Fruit fly (Drosophila melanogaster) whole organism, embryonic: ENCODE measurements around the gene Ada2a.
A peak's percentile ranks its signal among the peaks of the same experiment; 100 is the strongest.

ENCODE experiments used
- Atf6 ChIP-seq: fragments of 200-800 bp; sonication (Bioruptor generic); IDR thresholded peaks from 2 replicates; pipeline ENCODE4 v1.3.6; 2022; ENCODE audit warnings: missing biosample characterization, missing genetic modification characterization
- Awh ChIP-seq: fragments of 200-800 bp; sonication (Bioruptor generic); IDR thresholded peaks from 2 replicates; pipeline ENCODE4, ENCODE4 v1.3.6; 2022; ENCODE audit warnings: missing biosample characterization, missing genetic modification characterization
- CG10654 ChIP-seq: fragments of 200-800 bp; sonication (Bioruptor generic); optimal IDR thresholded peaks from 2 replicates; lab custom pipeline; 2016; ENCODE audit warnings: missing biosample characterization, missing genetic modification characterization
- CG10979 ChIP-seq: fragments of 200-800 bp; sonication (Bioruptor generic); optimal IDR thresholded peaks from 2 replicates; lab custom pipeline; 2018; ENCODE audit warnings: missing biosample characterization, mild to moderate bottlenecking, missing genetic modification characterization, moderate library complexity
- CG11560 ChIP-seq: fragments of 200-800 bp; sonication (Bioruptor generic); IDR thresholded peaks from 3 replicates; pipeline ENCODE4 v1.3.6; 2022; ENCODE audit warnings: missing biosample characterization, missing genetic modification characterization
- CG11696 ChIP-seq: fragments of 200-800 bp; sonication (Bioruptor generic); IDR thresholded peaks from 2 replicates; pipeline ENCODE4 v1.3.6; 2022; ENCODE audit warnings: missing biosample characterization, missing genetic modification characterization
- CG12769 ChIP-seq: fragments of 200-800 bp; sonication (Bioruptor generic); optimal IDR thresholded peaks from 2 replicates; lab custom pipeline; 2019; ENCODE audit warnings: missing biosample characterization, mild to moderate bottlenecking, missing genetic modification characterization, moderate library complexity
- CG17186 ChIP-seq: fragments of 200-800 bp; sonication (Bioruptor generic); optimal IDR thresholded peaks from 3 replicates; lab custom pipeline; 2017; ENCODE audit warnings: missing biosample characterization, missing genetic modification reagents, missing genetic modification characterization
- CG17361 ChIP-seq: fragments of 200-800 bp; sonication (Bioruptor generic); IDR thresholded peaks from 3 replicates; pipeline ENCODE4 v1.3.6; 2022; ENCODE audit warnings: missing biosample characterization, missing genetic modification characterization
- CG17385 ChIP-seq: fragments of 200-800 bp; sonication (Bioruptor generic); optimal IDR thresholded peaks from 3 replicates; lab custom pipeline; 2018; ENCODE audit warnings: missing biosample characterization, mild to moderate bottlenecking, missing genetic modification characterization
- CG18011 ChIP-seq: fragments of 200-800 bp; sonication (Bioruptor generic); optimal IDR thresholded peaks from 2 replicates; lab custom pipeline; 2017; ENCODE audit warnings: missing biosample characterization, missing genetic modification characterization, mild to moderate bottlenecking, moderate library complexity, missing genotype
- CG2120 ChIP-seq: fragments of 200-800 bp; sonication (Bioruptor generic); optimal IDR thresholded peaks from 3 replicates; lab custom pipeline; 2016; ENCODE audit warnings: missing biosample characterization, missing genetic modification characterization
- CG2712 ChIP-seq: fragments of 200-800 bp; optimal IDR thresholded peaks from 3 replicates; lab custom pipeline; 2019; ENCODE audit warnings: missing biosample characterization, mild to moderate bottlenecking, missing genetic modification characterization, moderate library complexity
- CG2875 ChIP-seq: fragments of 200-800 bp; sonication (Bioruptor generic); optimal IDR thresholded peaks from 2 replicates; lab custom pipeline; 2017; ENCODE audit warnings: missing biosample characterization, mild to moderate bottlenecking, missing genetic modification characterization, missing genetic modification reagents
- CG30403 ChIP-seq: fragments of 200-800 bp; sonication (Bioruptor generic); optimal IDR thresholded peaks from 3 replicates; lab custom pipeline; 2016; ENCODE audit warnings: missing biosample characterization, missing genetic modification characterization
- CG3065 ChIP-seq: fragments of 200-800 bp; sonication (Bioruptor generic); optimal IDR thresholded peaks from 2 replicates; lab custom pipeline; 2016; ENCODE audit warnings: missing biosample characterization, missing genetic modification characterization
- CG31388 ChIP-seq: fragments of 200-800 bp; sonication (Bioruptor generic); optimal IDR thresholded peaks from 2 replicates; lab custom pipeline; 2016; ENCODE audit warnings: missing biosample characterization, missing genetic modification characterization
- CG3163 ChIP-seq: fragments of 200-800 bp; sonication (Bioruptor generic); optimal IDR thresholded peaks from 3 replicates; lab custom pipeline; 2016; ENCODE audit warnings: missing biosample characterization, missing genetic modification characterization
- CG3407 ChIP-seq: fragments of 200-800 bp; sonication (Bioruptor generic); optimal IDR thresholded peaks from 2 replicates; lab custom pipeline; 2018; ENCODE audit warnings: missing biosample characterization, mild to moderate bottlenecking, missing genetic modification characterization
- CG6791 ChIP-seq: fragments of 200-800 bp; sonication (Bioruptor generic); IDR thresholded peaks from 3 replicates; pipeline ENCODE4 v1.3.6; 2022; ENCODE audit warnings: missing biosample characterization, missing genetic modification characterization; ENCODE audit not compliant: partially characterized antibody
- CG7786 ChIP-seq: fragments of 200-800 bp; sonication (Bioruptor generic); optimal IDR thresholded peaks from 2 replicates; lab custom pipeline; 2016; ENCODE audit warnings: missing biosample characterization, missing genetic modification characterization
- CG7928 ChIP-seq: fragments of 200-800 bp; sonication (Bioruptor generic); optimal IDR thresholded peaks from 2 replicates; lab custom pipeline; 2017; ENCODE audit warnings: missing biosample characterization, mild to moderate bottlenecking, missing genetic modification characterization
- CG8765 ChIP-seq: fragments of 200-800 bp; sonication (Bioruptor generic); IDR thresholded peaks from 2 replicates; pipeline ENCODE4 v1.3.6; 2022; ENCODE audit warnings: missing biosample characterization, missing genetic modification characterization
- CG9797 ChIP-seq: fragments of 200-800 bp; sonication (Bioruptor generic); optimal IDR thresholded peaks from 3 replicates; lab custom pipeline; 2018; ENCODE audit warnings: missing biosample characterization, mild to moderate bottlenecking, missing genetic modification characterization
- Dp ChIP-seq: fragments of 200-800 bp; sonication (Bioruptor generic); optimal IDR thresholded peaks from 2 replicates; lab custom pipeline; 2018; ENCODE audit warnings: missing biosample characterization, mild to moderate bottlenecking, missing genetic modification characterization, moderate library complexity
- Ets65A ChIP-seq: fragments of 200-800 bp; sonication (Bioruptor generic); peaks from one replicate; lab custom pipeline; 2016; ENCODE audit warnings: missing biosample characterization, missing genetic modification characterization
- Fer3 ChIP-seq: fragments of 200-800 bp; sonication (Bioruptor generic); optimal IDR thresholded peaks from 2 replicates; lab custom pipeline; 2018; ENCODE audit warnings: missing biosample characterization, mild to moderate bottlenecking, missing genetic modification characterization, moderate library complexity
- Lpt ChIP-seq: fragments of >200 bp; optimal IDR thresholded peaks from 2 replicates; lab custom pipeline; 2018; ENCODE audit warnings: missing biosample characterization, missing genetic modification characterization
- Nf-YB ChIP-seq: fragments of 200-800 bp; sonication (Bioruptor generic); optimal IDR thresholded peaks from 3 replicates; lab custom pipeline; 2019; ENCODE audit warnings: missing biosample characterization, mild to moderate bottlenecking, missing genetic modification characterization, moderate library complexity
- Oaz ChIP-seq: fragments of 200-800 bp; sonication (Bioruptor generic); IDR thresholded peaks from 2 replicates; pipeline ENCODE4 v1.3.6; 2022; ENCODE audit warnings: missing biosample characterization, missing genetic modification characterization
- Oli ChIP-seq: fragments of 200-800 bp; sonication (Bioruptor generic); optimal IDR thresholded peaks from 2 replicates; lab custom pipeline; 2018; ENCODE audit warnings: missing biosample characterization, mild to moderate bottlenecking, missing genetic modification characterization, moderate library complexity
- Ptx1 ChIP-seq: fragments of 200-800 bp; sonication (Bioruptor generic); IDR thresholded peaks from 2 replicates; pipeline ENCODE4 v1.3.6; 2022; ENCODE audit warnings: missing biosample characterization, missing genetic modification characterization
- ase ChIP-seq: fragments of 200-800 bp; sonication (Bioruptor generic); IDR thresholded peaks from 3 replicates; pipeline ENCODE4 v1.3.6; 2022; ENCODE audit warnings: missing biosample characterization, missing genetic modification characterization
- chif ChIP-seq, 2 experiments: fragments of 200-800 bp; sonication (Bioruptor generic); optimal IDR thresholded peaks; 3 replicates each; lab custom pipeline; 2016; ENCODE audit warnings: missing biosample characterization in 2 of 2, missing genetic modification characterization in 2 of 2
- danr ChIP-seq: fragments of 200-800 bp; sonication (Bioruptor generic); IDR thresholded peaks from 2 replicates; pipeline ENCODE4 v1.3.6; 2022; ENCODE audit warnings: missing biosample characterization, missing genetic modification characterization
- eve ChIP-seq, 2 experiments: fragments of >200 bp; optimal IDR thresholded peaks; 2 replicates each; lab custom pipeline; 2017; ENCODE audit warnings: missing biosample characterization in 2 of 2, missing genetic modification characterization in 2 of 2
- fd3F ChIP-seq: fragments of 200-800 bp; sonication (Bioruptor generic); optimal IDR thresholded peaks from 2 replicates; lab custom pipeline; 2018; ENCODE audit warnings: missing biosample characterization, mild to moderate bottlenecking, missing genetic modification characterization, moderate library complexity
- grn ChIP-seq: fragments of 200-800 bp; sonication (Bioruptor generic); optimal IDR thresholded peaks from 3 replicates; lab custom pipeline; 2017; ENCODE audit warnings: missing biosample characterization, missing genetic modification characterization
- knrl ChIP-seq: fragments of 200-800 bp; sonication (Bioruptor generic); IDR thresholded peaks from 3 replicates; pipeline ENCODE4 v1.3.6; 2022; ENCODE audit warnings: missing biosample characterization, missing genetic modification characterization; ENCODE audit not compliant: partially characterized antibody
- lab ChIP-seq: fragments of 200-800 bp; sonication (Bioruptor generic); optimal IDR thresholded peaks from 3 replicates; lab custom pipeline; 2017; ENCODE audit warnings: missing biosample characterization, missing genetic modification characterization, mild to moderate bottlenecking, moderate library complexity, missing genetic modification reagents
- lola ChIP-seq, 3 experiments: fragments of >200 bp in 2 of 3; fragments of 200-800 bp in 1 of 3; sonication (Bioruptor generic) in 1 of 3; optimal IDR thresholded peaks; 2 replicates each; lab custom pipeline; 2017 to 2019; ENCODE audit warnings: missing biosample characterization in 3 of 3, missing genetic modification characterization in 3 of 3, mild to moderate bottlenecking in 1 of 3, moderate library complexity in 1 of 3
- nmo ChIP-seq: fragments of 200-800 bp; sonication (Bioruptor generic); optimal IDR thresholded peaks from 2 replicates; lab custom pipeline; 2018; ENCODE audit warnings: missing biosample characterization, mild to moderate bottlenecking, missing genetic modification characterization, moderate library complexity
- oc ChIP-seq: fragments of 200-800 bp; sonication (Bioruptor generic); optimal IDR thresholded peaks from 2 replicates; lab custom pipeline; 2018; ENCODE audit warnings: missing biosample characterization, mild to moderate bottlenecking, missing genetic modification characterization, moderate library complexity
- org-1 ChIP-seq: fragments of 200-800 bp; sonication (Bioruptor generic); optimal IDR thresholded peaks from 2 replicates; lab custom pipeline; 2017; ENCODE audit warnings: missing biosample characterization, missing genetic modification characterization
- pita ChIP-seq: fragments of 200-800 bp; sonication (Bioruptor generic); optimal IDR thresholded peaks from 2 replicates; lab custom pipeline; 2017; ENCODE audit warnings: missing biosample characterization, mild to moderate bottlenecking, missing genetic modification characterization
- pros ChIP-seq: fragments of 200-800 bp; sonication (Bioruptor generic); optimal IDR thresholded peaks from 3 replicates; lab custom pipeline; 2019; ENCODE audit warnings: missing biosample characterization, mild to moderate bottlenecking, missing genetic modification characterization, moderate library complexity
- slbo ChIP-seq: fragments of 200-800 bp; sonication (Bioruptor generic); IDR thresholded peaks from 2 replicates; pipeline ENCODE4 v1.3.6; 2022; ENCODE audit warnings: missing biosample characterization, missing genetic modification characterization
- tna ChIP-seq: fragments of 200-800 bp; sonication (Bioruptor generic); IDR thresholded peaks from 2 replicates; pipeline ENCODE4 v1.3.6; 2022; ENCODE audit warnings: missing biosample characterization, missing genetic modification characterization; ENCODE audit not compliant: partially characterized antibody
- vvl ChIP-seq: fragments of 200-800 bp; sonication (Bioruptor generic); IDR thresholded peaks from 2 replicates; pipeline ENCODE4 v1.3.6; 2022; ENCODE audit warnings: missing biosample characterization, missing genetic modification characterization
- zen2 ChIP-seq: fragments of 200-800 bp; sonication (Bioruptor generic); IDR thresholded peaks from 3 replicates; pipeline ENCODE4 v1.3.6; 2022; ENCODE audit warnings: missing biosample characterization, missing genetic modification characterization; ENCODE audit not compliant: partially characterized antibody

The Ada2a gene

DNA sequence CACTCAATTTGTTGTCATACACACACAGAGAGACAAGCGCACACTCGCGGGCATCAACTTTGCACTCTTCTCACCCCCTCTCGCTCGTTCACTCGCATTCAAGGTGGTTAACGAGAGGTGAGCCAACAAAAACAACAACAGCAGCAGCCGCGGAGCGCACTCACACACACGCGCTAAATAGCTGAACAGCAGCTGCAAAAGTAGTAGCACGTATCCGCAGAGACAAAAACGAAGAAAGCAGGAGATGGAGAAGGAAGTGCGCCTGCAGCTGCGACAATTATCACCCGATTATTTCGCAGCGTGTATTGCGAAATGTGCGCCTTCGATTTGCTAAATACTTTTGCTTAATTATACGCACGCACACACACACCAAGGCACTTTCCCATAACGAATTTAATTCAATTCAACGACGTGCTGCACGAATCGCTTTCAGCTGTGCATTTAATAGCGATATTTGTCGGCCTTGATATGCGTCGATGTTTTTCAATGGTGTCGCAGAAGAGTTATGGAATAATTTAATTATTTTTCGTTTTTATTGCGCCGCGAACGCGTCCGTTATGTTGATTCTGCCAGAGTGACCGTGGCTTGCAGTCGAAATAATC lies 43.1 kb upstream of the Ada2a start (continued):
- TF ChIP-seq CG18011 (GFP tag; lab: Kevin White, UChicago) (no peak), Ets65A (GFP tag; lab: Kevin White, UChicago) (peak; percentile 61), pros (GFP tag; lab: Kevin White, UChicago) (peak; percentile 81), CG11696 (GFP tag; lab: Robert Waterston, UW) (peak; percentile 98), CG17385 (GFP tag; lab: Kevin White, UChicago) (peak; percentile 22), fd3F (GFP tag; lab: Kevin White, UChicago) (no peak), CG12769 (tag; lab: Kevin White, UChicago) (peak; percentile 16), CG10979 (tag; lab: Kevin White, UChicago) (no peak), Awh (GFP tag; lab: Robert Waterston, UW) (peak; percentile 58; the same call in 1 of the 2 replicates), vvl (no peak), oc (no peak), CG7928 (no peak), Atf6 (no peak), org-1 (no peak), chif (GFP tag; optimal IDR thresholded peaks at IDR 0.05; lab: Kevin White, UChicago) (no peak), CG10654 (GFP tag; lab: Kevin White, UChicago) (no peak), knrl (no peak), CG6791 (GFP tag; lab: Robert Waterston, UW) (peak; percentile 19; the same call in 1 of the 3 replicates), eve (GFP tag; optimal IDR thresholded peaks at IDR 0.05; lab: Kevin White, UChicago) (no peak), ase (GFP tag; lab: Robert Waterston, UW) (no peak), Oli (no peak), grn (no peak), danr (GFP tag; lab: Robert Waterston, UW) (no peak), zen2 (GFP tag; lab: Robert Waterston, UW) (no peak), Dp (GFP tag; lab: Kevin White, UChicago) (no peak), Oaz (GFP tag; lab: Robert Waterston, UW) (no peak), CG3163 (peak; percentile 22), CG2712 (tag; lab: Kevin White, UChicago) (no peak), Fer3 (no peak), CG17361 (GFP tag; lab: Robert Waterston, UW) (no peak), CG31388 (GFP tag; lab: Kevin White, UChicago) (no peak), CG30403 (no peak), CG17186 (no peak), Ptx1 (GFP tag; lab: Robert Waterston, UW) (0 out of 2 replicates have a peak, but pooled peaks have one; percentile 23), CG2875 (GFP tag; lab: Kevin White, UChicago) (peak; percentile 3), CG2120 (GFP tag; lab: Kevin White, UChicago) (no peak), pita (GFP tag; lab: Kevin White, UChicago) (no peak), CG9797 (GFP tag; lab: Kevin White, UChicago) (no peak), lab (no peak), Lpt (no peak), Nf-YB (no peak), CG3407 (GFP tag; lab: Kevin White, UChicago) (no peak), CG8765 (GFP tag; lab: Robert Waterston, UW) (no peak), nmo (GFP tag; lab: Kevin White, UChicago) (no peak), tna (GFP tag; lab: Robert Waterston, UW) (no peak), CG7786 (no peak), lola (GFP tag; optimal IDR thresholded peaks at IDR 0.05; lab: Kevin White, UChicago) (no peak), slbo (GFP tag; lab: Robert Waterston, UW) (peak; percentile 38), CG3065 (GFP tag; lab: Kevin White, UChicago) (no peak), CG11560 (tag; lab: Robert Waterston, UW) (no peak)
